Fruit fly (Drosophila melanogaster) whole organism, prepupa: ENCODE results near the gene rt.
A peak's percentile ranks its signal among the peaks of the same experiment; 100 is the strongest.

Source experiments
- CG10631 ChIP-seq: fragments of 200-800 bp; sonication (Bioruptor generic); optimal IDR thresholded peaks from 2 replicates; lab custom pipeline; 2016; ENCODE audit warnings: missing biosample characterization, missing genetic modification characterization
- CG10669 ChIP-seq: fragments of 200-800 bp; sonication (Bioruptor generic); optimal IDR thresholded peaks from 3 replicates; lab custom pipeline; 2018; ENCODE audit warnings: missing biosample characterization, mild to moderate bottlenecking, missing genetic modification characterization, moderate library complexity
- CG11294 ChIP-seq: fragments of 200-800 bp; sonication (Bioruptor generic); IDR thresholded peaks from 2 replicates; pipeline ENCODE4 v1.3.6; 2022; ENCODE audit warnings: missing biosample characterization, missing genetic modification characterization
- CG11762 ChIP-seq: fragments of 200-800 bp; sonication (Bioruptor generic); optimal IDR thresholded peaks from 3 replicates; lab custom pipeline; 2016; ENCODE audit warnings: missing biosample characterization, missing genetic modification characterization; ENCODE audit not compliant: insufficient read depth
- CG11902 ChIP-seq: fragments of 200-800 bp; sonication (Bioruptor generic); optimal IDR thresholded peaks from 3 replicates; lab custom pipeline; 2016; ENCODE audit warnings: missing biosample characterization, missing genetic modification characterization
- CG15336 ChIP-seq: fragments of 200-800 bp; sonication (Bioruptor generic); IDR thresholded peaks from 2 replicates; pipeline ENCODE4 v1.3.6; 2022; ENCODE audit warnings: missing biosample characterization, missing genetic modification characterization
- CG1621 ChIP-seq: fragments of 200-800 bp; sonication (Bioruptor generic); optimal IDR thresholded peaks from 3 replicates; lab custom pipeline; 2018; ENCODE audit warnings: missing biosample characterization, mild to moderate bottlenecking, missing genetic modification characterization
- CG16779 ChIP-seq: fragments of 200-800 bp; sonication (Bioruptor generic); optimal IDR thresholded peaks from 3 replicates; lab custom pipeline; 2017; ENCODE audit warnings: missing biosample characterization, mild to moderate bottlenecking, missing genetic modification characterization
- CG32006 ChIP-seq: fragments of 200-800 bp; sonication (Bioruptor generic); optimal IDR thresholded peaks from 3 replicates; lab custom pipeline; 2017; ENCODE audit warnings: missing biosample characterization, mild to moderate bottlenecking, missing genetic modification characterization
- CG34406 ChIP-seq: fragments of 200-800 bp; sonication (Bioruptor generic); optimal IDR thresholded peaks from 3 replicates; lab custom pipeline; 2016; ENCODE audit warnings: missing biosample characterization, missing genetic modification characterization
- CG3919 ChIP-seq: fragments of 200-800 bp; sonication (Bioruptor generic); optimal IDR thresholded peaks from 3 replicates; lab custom pipeline; 2016; ENCODE audit warnings: missing biosample characterization, missing genetic modification characterization
- CG4318 ChIP-seq: fragments of 200-800 bp; sonication (Bioruptor generic); optimal IDR thresholded peaks from 3 replicates; lab custom pipeline; 2017; ENCODE audit warnings: missing biosample characterization, mild to moderate bottlenecking, missing genetic modification characterization
- CG6276 ChIP-seq: fragments of 200-800 bp; sonication (Bioruptor generic); optimal IDR thresholded peaks from 2 replicates; lab custom pipeline; 2017; ENCODE audit warnings: missing biosample characterization, mild to moderate bottlenecking, missing genetic modification characterization
- CG6792 ChIP-seq: fragments of 200-800 bp; sonication (Bioruptor generic); optimal IDR thresholded peaks from 3 replicates; lab custom pipeline; 2016; ENCODE audit warnings: missing biosample characterization, missing genetic modification characterization
- CG6808 ChIP-seq: fragments of 200-800 bp; sonication (Bioruptor generic); optimal IDR thresholded peaks from 3 replicates; lab custom pipeline; 2017; ENCODE audit warnings: missing biosample characterization, missing genetic modification characterization, mild to moderate bottlenecking, moderate library complexity, missing genetic modification reagents
- CG6854 ChIP-seq: fragments of 200-800 bp; sonication (Bioruptor generic); optimal IDR thresholded peaks from 2 replicates; lab custom pipeline; 2017; ENCODE audit warnings: missing biosample characterization, mild to moderate bottlenecking, missing genetic modification characterization
- CG7368 ChIP-seq: fragments of 200-800 bp; sonication (Bioruptor generic); optimal IDR thresholded peaks from 3 replicates; lab custom pipeline; 2016; ENCODE audit warnings: missing biosample characterization, missing genetic modification characterization
- CG8119 ChIP-seq: fragments of 200-800 bp; sonication (Bioruptor generic); IDR thresholded peaks from 3 replicates; pipeline ENCODE4 v1.3.6; 2022; ENCODE audit warnings: missing biosample characterization, missing genetic modification characterization
- CG8319 ChIP-seq: fragments of 200-800 bp; sonication (Bioruptor generic); optimal IDR thresholded peaks from 3 replicates; lab custom pipeline; 2016; ENCODE audit warnings: missing biosample characterization, missing genetic modification characterization
- CG8632 ChIP-seq: fragments of 200-800 bp; sonication (Bioruptor generic); optimal IDR thresholded peaks from 3 replicates; lab custom pipeline; 2016; ENCODE audit warnings: missing biosample characterization, missing genetic modification characterization
- CG9139 ChIP-seq: fragments of 200-800 bp; sonication (Bioruptor generic); optimal IDR thresholded peaks from 3 replicates; lab custom pipeline; 2017; ENCODE audit warnings: missing biosample characterization, mild to moderate bottlenecking, missing genetic modification characterization
- Eip78C ChIP-seq: fragments of 200-800 bp; sonication (Bioruptor generic); peaks from one replicate; lab custom pipeline; 2016; ENCODE audit warnings: missing biosample characterization, missing genetic modification characterization
- Eip93F ChIP-seq: fragments of 200-800 bp; sonication (Bioruptor generic); optimal IDR thresholded peaks from 2 replicates; lab custom pipeline; 2016; ENCODE audit warnings: missing biosample characterization, mild to moderate bottlenecking, missing genetic modification characterization
- Ets21C ChIP-seq: fragments of 200-800 bp; sonication (Bioruptor generic); optimal IDR thresholded peaks from 3 replicates; lab custom pipeline; 2016; ENCODE audit warnings: missing biosample characterization, missing genetic modification characterization
- Ets96B ChIP-seq: fragments of 200-800 bp; optimal IDR thresholded peaks from 2 replicates; lab custom pipeline; 2019; ENCODE audit warnings: missing biosample characterization, mild to moderate bottlenecking, missing genetic modification characterization, moderate library complexity
- Hr38 ChIP-seq: sonication (Bioruptor generic); optimal IDR thresholded peaks from 2 replicates; lab custom pipeline; 2016; ENCODE audit warnings: missing biosample characterization, missing genetic modification characterization
- Hr39 ChIP-seq: fragments of 200-800 bp; sonication (Bioruptor generic); optimal IDR thresholded peaks from 2 replicates; lab custom pipeline; 2016; ENCODE audit warnings: missing biosample characterization, missing genetic modification characterization
- Lpt ChIP-seq: fragments of 200-800 bp; sonication (Bioruptor generic); optimal IDR thresholded peaks from 3 replicates; lab custom pipeline; 2016; ENCODE audit warnings: missing biosample characterization, missing genetic modification characterization
- Met ChIP-seq: fragments of 200-800 bp; sonication (Bioruptor generic); optimal IDR thresholded peaks from 3 replicates; lab custom pipeline; 2016; ENCODE audit warnings: missing biosample characterization, missing genetic modification characterization
- OdsH ChIP-seq: fragments of 200-800 bp; sonication (Bioruptor generic); optimal IDR thresholded peaks from 3 replicates; lab custom pipeline; 2016; ENCODE audit warnings: missing biosample characterization, missing genetic modification characterization
- Smox ChIP-seq: fragments of 200-800 bp; sonication (Bioruptor generic); optimal IDR thresholded peaks from 3 replicates; lab custom pipeline; 2016; ENCODE audit warnings: missing biosample characterization, missing genetic modification characterization
- Sox102F ChIP-seq: fragments of 200-800 bp; sonication (Bioruptor generic); optimal IDR thresholded peaks from 2 replicates; lab custom pipeline; 2016; ENCODE audit warnings: missing biosample characterization, mild to moderate bottlenecking, missing genetic modification characterization
- Sox14 ChIP-seq: fragments of 200-800 bp; sonication (Bioruptor generic); optimal IDR thresholded peaks from 3 replicates; lab custom pipeline; 2016; ENCODE audit warnings: missing biosample characterization, missing genetic modification characterization
- achi ChIP-seq: fragments of 200-800 bp; sonication (Bioruptor generic); optimal IDR thresholded peaks from 3 replicates; lab custom pipeline; 2016; ENCODE audit warnings: missing biosample characterization, missing genetic modification characterization
- acj6 ChIP-seq: fragments of 200-800 bp; sonication (Bioruptor generic); optimal IDR thresholded peaks from 3 replicates; lab custom pipeline; 2016; ENCODE audit warnings: missing biosample characterization, missing genetic modification characterization
- cyc ChIP-seq: fragments of 200-800 bp; sonication (Bioruptor generic); optimal IDR thresholded peaks from 3 replicates; lab custom pipeline; 2016; ENCODE audit warnings: missing biosample characterization, missing genetic modification characterization
- dac ChIP-seq: fragments of 200-800 bp; sonication (Bioruptor generic); optimal IDR thresholded peaks from 2 replicates; lab custom pipeline; 2017; ENCODE audit warnings: missing biosample characterization, mild to moderate bottlenecking, missing genetic modification characterization
- dsx ChIP-seq: fragments of 200-800 bp; optimal IDR thresholded peaks from 3 replicates; lab custom pipeline; 2019; ENCODE audit warnings: missing biosample characterization, mild to moderate bottlenecking, missing genetic modification characterization, moderate library complexity; ENCODE audit not compliant: poor library complexity, severe bottlenecking
- eg ChIP-seq: fragments of 200-800 bp; sonication (Bioruptor generic); IDR thresholded peaks from 3 replicates; pipeline ENCODE4 v1.3.6; 2022; ENCODE audit warnings: missing biosample characterization, missing genetic modification characterization
- esn ChIP-seq: fragments of 200-800 bp; sonication (Bioruptor generic); optimal IDR thresholded peaks from 2 replicates; lab custom pipeline; 2016; ENCODE audit warnings: missing biosample characterization, mild to moderate bottlenecking, missing genetic modification characterization, moderate library complexity
- fd59A ChIP-seq: fragments of 200-800 bp; sonication (Bioruptor generic); optimal IDR thresholded peaks from 2 replicates; lab custom pipeline; 2017; ENCODE audit warnings: missing biosample characterization, mild to moderate bottlenecking, missing genetic modification characterization, missing genetic modification reagents
- net ChIP-seq: fragments of 200-800 bp; sonication (Bioruptor generic); optimal IDR thresholded peaks from 3 replicates; lab custom pipeline; 2016; ENCODE audit warnings: missing biosample characterization, missing genetic modification characterization
- pdm3 ChIP-seq: fragments of 200-800 bp; sonication (Bioruptor generic); optimal IDR thresholded peaks from 3 replicates; lab custom pipeline; 2016; ENCODE audit warnings: missing biosample characterization, missing genetic modification characterization
- salr ChIP-seq, 2 experiments: fragments of 200-800 bp; sonication (Bioruptor generic); optimal IDR thresholded peaks; 3 replicates each; lab custom pipeline; 2016 to 2018; ENCODE audit warnings: missing biosample characterization in 2 of 2, missing genetic modification characterization in 2 of 2, mild to moderate bottlenecking in 1 of 2
- spab ChIP-seq: fragments of 200-800 bp; sonication (Bioruptor generic); optimal IDR thresholded peaks from 2 replicates; lab custom pipeline; 2017; ENCODE audit warnings: missing biosample characterization, mild to moderate bottlenecking, missing genetic modification characterization, missing genetic modification reagents
- ss ChIP-seq, 2 experiments: fragments of 200-800 bp; sonication (Bioruptor generic); optimal IDR thresholded peaks; 2 replicates in 1 of 2; 3 replicates in 1 of 2; lab custom pipeline; 2017 to 2018; ENCODE audit warnings: mild to moderate bottlenecking in 2 of 2, missing biosample characterization in 2 of 2, missing genetic modification characterization in 2 of 2, moderate library complexity in 1 of 2
- svp ChIP-seq: fragments of 200-800 bp; sonication (Bioruptor generic); peaks from one replicate; lab custom pipeline; 2016; ENCODE audit warnings: missing biosample characterization, missing genetic modification characterization
- topi ChIP-seq: fragments of 200-800 bp; sonication (Bioruptor generic); optimal IDR thresholded peaks from 3 replicates; lab custom pipeline; 2016; ENCODE audit warnings: missing biosample characterization, missing genetic modification characterization
- vri ChIP-seq: fragments of 200-800 bp; sonication (Bioruptor generic); optimal IDR thresholded peaks from 3 replicates; lab custom pipeline; 2016; ENCODE audit warnings: missing biosample characterization, mild to moderate bottlenecking, missing genetic modification characterization

Gene rt

dm6 chr3L:11599965-11600420 is 12.4 kb upstream of the rt start, which contains the start of the genes CG14137 and CG46394:
CG14137 (minus strand) TSS chr3L:11600065.
CG46394 (plus strand) TSS chr3L:11600370.
- TF ChIP-seq net: no peak
- TF ChIP-seq ss (GFP tag; optimal IDR thresholded peaks at IDR 0.05; lab: Kevin White, UChicago): no peak
- TF ChIP-seq CG11902: no peak
- no peak for TF ChIP-seq Hr39 (GFP tag; lab: Kevin White, UChicago)
- TF ChIP-seq cyc (GFP tag; lab: Kevin White, UChicago): no peak
- no peak for TF ChIP-seq achi (GFP tag; lab: Kevin White, UChicago)
- TF ChIP-seq Sox14: no peak
- no peak for TF ChIP-seq CG6808 (GFP tag; lab: Kevin White, UChicago)

dm6 chr3L:11599255-11599654 is 11.7 kb upstream of the rt start:
- TF ChIP-seq Ets21C (no peak), CG6792 (peak; percentile 12), CG16779 (no peak), CG10669 (no peak), pdm3 (GFP tag; lab: Kevin White, UChicago) (no peak), esn (GFP tag; lab: Kevin White, UChicago) (peak; percentile 6), Sox102F (no peak), CG8319 (GFP tag; lab: Kevin White, UChicago) (no peak), Lpt (GFP tag; lab: Kevin White, UChicago) (no peak), salr (GFP tag; optimal IDR thresholded peaks at IDR 0.05; lab: Kevin White, UChicago) (no peak), CG10631 (peak; percentile 37), CG6854 (no peak), dsx (GFP tag; lab: Kevin White, UChicago) (peak; percentile 41), OdsH (GFP tag; lab: Kevin White, UChicago) (peak; percentile 33), CG34406 (GFP tag; lab: Kevin White, UChicago) (peak; percentile 45), CG11294 (GFP tag; lab: Robert Waterston, UW) (0 out of 2 replicates have a peak, but pooled peaks have one; percentile 7), eg (GFP tag; lab: Robert Waterston, UW) (0 out of 3 replicates have a peak, but pooled peaks have one; percentile 19), acj6 (GFP tag; lab: Kevin White, UChicago) (peak; percentile 40), CG8632 (peak; percentile 11), Smox (GFP tag; lab: Kevin White, UChicago) (no peak), Hr39 (GFP tag; lab: Kevin White, UChicago) (no peak), Eip93F (no peak), ss (GFP tag; optimal IDR thresholded peaks at IDR 0.05; lab: Kevin White, UChicago) (peak in 1 of 2 experiments; percentile 42), CG8119 (GFP tag; lab: Robert Waterston, UW) (peak; percentile 61), cyc (GFP tag; lab: Kevin White, UChicago) (no peak), Eip78C (GFP tag; lab: Kevin White, UChicago) (no peak), CG15336 (peak; percentile 42), dac (GFP tag; lab: Kevin White, UChicago) (no peak), topi (GFP tag; lab: Kevin White, UChicago) (no peak), achi (GFP tag; lab: Kevin White, UChicago) (peak; percentile 44), vri (no peak), Met (GFP tag; lab: Kevin White, UChicago) (no peak), fd59A (GFP tag; lab: Kevin White, UChicago) (no peak), svp (GFP tag; lab: Kevin White, UChicago) (no peak), CG11902 (no peak), spab (peak; percentile 11), CG7368 (GFP tag; lab: Kevin White, UChicago) (peak; percentile 63), CG9139 (no peak), CG1621 (no peak), net (peak; percentile 7), CG3919 (GFP tag; lab: Kevin White, UChicago) (no peak), CG32006 (GFP tag; lab: Kevin White, UChicago) (peak; percentile 54), Hr38 (GFP tag; lab: Kevin White, UChicago) (no peak), CG6276 (no peak), CG4318 (peak; percentile 1), CG11762 (no peak), Ets96B (peak; percentile 54)
